Fruit fly (Drosophila melanogaster): ENCODE results near the gene ATPsynE.

Gene ATPsynE

DNA sequence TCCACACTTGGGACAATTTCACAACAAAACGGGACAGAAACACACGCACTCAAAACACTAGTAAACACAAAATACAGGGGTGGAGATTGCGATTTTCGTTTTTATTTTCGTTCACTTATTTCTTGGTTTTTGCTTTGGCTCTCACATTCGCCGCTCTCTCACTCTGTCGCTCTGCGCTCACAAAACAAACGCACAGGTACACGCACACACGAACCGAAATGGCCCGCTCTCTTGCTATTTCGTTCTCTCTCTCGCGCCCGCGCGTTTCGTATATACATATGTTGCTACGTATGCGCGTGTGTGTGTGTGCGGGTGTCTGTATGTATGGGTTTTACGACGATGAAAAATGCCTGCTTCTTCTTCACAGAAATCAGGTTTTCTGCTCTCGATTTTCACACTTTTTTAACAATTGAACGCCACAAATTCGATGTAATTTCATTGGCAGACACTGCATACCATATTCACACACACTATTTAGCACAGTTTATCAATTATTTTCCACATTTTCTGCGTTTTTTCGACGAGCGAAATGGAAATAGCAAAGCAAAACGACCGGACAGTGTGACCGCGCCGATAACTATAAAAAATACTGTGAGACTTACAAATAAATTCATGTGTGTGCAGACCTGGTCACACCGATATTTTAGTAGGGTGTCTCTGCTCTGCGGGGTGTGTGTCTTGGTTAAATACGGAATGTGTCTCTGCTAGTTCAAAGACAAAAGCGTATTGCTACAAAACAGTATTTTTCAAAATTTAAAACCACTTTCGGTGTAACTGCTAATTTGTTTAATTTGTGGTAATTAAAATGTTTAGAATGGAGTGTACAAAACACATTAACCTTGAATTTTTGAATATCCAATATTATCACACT is 40.2 kb upstream of the ATPsynE start, which contains the start of gene trx (continued):
- TF ChIP-seq CG13624 (GFP tag; optimal IDR thresholded peaks at IDR 0.05) (no peak), HLHmδ (GFP tag; optimal IDR thresholded peaks at IDR 0.05) (no peak), org-1 (GFP tag; optimal IDR thresholded peaks at IDR 0.05) (no peak), chm (GFP tag; IDR thresholded peaks at IDR 0.05) (no peak), nom (GFP tag; optimal IDR thresholded peaks at IDR 0.05) (peak; percentile 56), danr (GFP tag; IDR thresholded peaks at IDR 0.05) (no peak), dm (GFP tag; optimal IDR thresholded peaks at IDR 0.05) (no peak), CG4282 (GFP tag; optimal IDR thresholded peaks at IDR 0.05) (no peak), CG9876 (GFP tag; optimal IDR thresholded peaks at IDR 0.05) (no peak), phol (tag; optimal IDR thresholded peaks at IDR 0.05) (peak; percentile 62), kah (GFP tag; optimal IDR thresholded peaks at IDR 0.05) (peak; percentile 11), corto (GFP tag; optimal IDR thresholded peaks at IDR 0.05) (no peak), CG32767 (GFP tag; IDR thresholded peaks at IDR 0.05) (no peak), Gug (GFP tag; IDR thresholded peaks at IDR 0.05) (no peak), Ets65A (GFP tag) (no peak), B-H1 (GFP tag; IDR thresholded peaks at IDR 0.05) (no peak), CG6175 (GFP tag; IDR thresholded peaks at IDR 0.05) (no peak), Meics (GFP tag; optimal IDR thresholded peaks at IDR 0.05) (no peak), Doc2 (GFP tag; IDR thresholded peaks at IDR 0.05) (no peak), gsb-n (tag; optimal IDR thresholded peaks at IDR 0.05) (no peak), HLH4C (GFP tag; IDR thresholded peaks at IDR 0.05; ENCODE audit: partially characterized antibody) (no peak), ssp (GFP tag; IDR thresholded peaks at IDR 0.05) (no peak), az2 (GFP tag; optimal IDR thresholded peaks at IDR 0.05) (no peak), CG18764 (GFP tag; optimal IDR thresholded peaks at IDR 0.05) (no peak), repo (GFP tag; optimal IDR thresholded peaks at IDR 0.05) (peak; percentile 5), vvl (GFP tag; IDR thresholded peaks at IDR 0.05) (no peak), CG8478 (optimal IDR thresholded peaks at IDR 0.05) (peak; percentile 90), Hmr (GFP tag; optimal IDR thresholded peaks at IDR 0.05) (peak; percentile 65), CG32532 (GFP tag; IDR thresholded peaks at IDR 0.05) (no peak), cad (GFP tag; optimal IDR thresholded peaks at IDR 0.05) (peak; percentile 11), CG10654 (GFP tag; optimal IDR thresholded peaks at IDR 0.05) (no peak), bowl (GFP tag; IDR thresholded peaks at IDR 0.05) (no peak), Xrp1 (GFP tag; IDR thresholded peaks at IDR 0.05) (no peak), CG1832 (GFP tag; optimal IDR thresholded peaks at IDR 0.05) (no peak), D (optimal IDR thresholded peaks at IDR 0.05) (no peak), D (GFP tag; optimal IDR thresholded peaks at IDR 0.05) (no peak), Mad (GFP tag; optimal IDR thresholded peaks at IDR 0.05) (peak; percentile 15), fd102C (GFP tag; optimal IDR thresholded peaks at IDR 0.05) (peak; percentile 29), hth (optimal IDR thresholded peaks at IDR 0.05) (no peak), CG17385 (GFP tag; optimal IDR thresholded peaks at IDR 0.05) (peak; percentile 99), CG7987 (GFP tag; optimal IDR thresholded peaks at IDR 0.05) (no peak), CG42726 (GFP tag; IDR thresholded peaks at IDR 0.05; ENCODE audit: partially characterized antibody) (no peak), CG2202 (tag; optimal IDR thresholded peaks at IDR 0.05) (peak; percentile 23), CG9437 (GFP tag; optimal IDR thresholded peaks at IDR 0.05) (no peak), Scr (GFP tag; IDR thresholded peaks at IDR 0.05; ENCODE audit: partially characterized antibody) (no peak), odd (GFP tag; optimal IDR thresholded peaks at IDR 0.05) (no peak), Opbp (GFP tag; IDR thresholded peaks at IDR 0.05; ENCODE audit: partially characterized antibody) (no peak), Awh (GFP tag; IDR thresholded peaks at IDR 0.05) (no peak), C15 (GFP tag; IDR thresholded peaks at IDR 0.05) (no peak), zfh2 (GFP tag; optimal IDR thresholded peaks at IDR 0.05) (peak; percentile 4), btn (GFP tag; optimal IDR thresholded peaks at IDR 0.05) (no peak)
